Fruit fly (Drosophila melanogaster): Measurements from ENCODE around the gene CG33523.

DNA sequence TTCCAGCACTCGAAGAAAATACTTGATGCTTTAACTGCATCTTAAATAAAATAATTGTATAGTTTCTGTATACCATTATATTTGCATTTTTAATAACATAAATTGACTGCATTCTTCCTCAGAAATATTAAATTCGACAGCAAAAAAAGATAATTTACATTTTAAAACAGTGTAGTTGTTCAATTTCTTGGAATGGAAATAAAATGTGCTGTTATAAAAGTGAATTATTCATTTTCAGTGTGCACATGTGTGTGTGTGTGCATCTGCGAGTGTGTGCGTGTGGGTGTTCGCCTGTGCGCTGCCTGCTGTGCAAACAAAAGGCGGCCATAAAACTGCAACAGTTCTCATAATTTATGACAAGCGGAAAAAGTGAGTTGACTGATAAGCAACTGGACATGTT, 28.5 kb downstream of the CG33523 start:
- no peak for TF ChIP-seq CG5204 (GFP tag; optimal IDR thresholded peaks at IDR 0.05)
- TF ChIP-seq Crg-1 (GFP tag; optimal IDR thresholded peaks at IDR 0.05), result no peak
- no peak for TF ChIP-seq cic (GFP tag; optimal IDR thresholded peaks at IDR 0.05)
- no peak for TF ChIP-seq CG14711 (tag; optimal IDR thresholded peaks at IDR 0.05)
- TF ChIP-seq Hr96 (GFP tag; optimal IDR thresholded peaks at IDR 0.05), result no peak
- no peak for TF ChIP-seq bab1 (GFP tag; optimal IDR thresholded peaks at IDR 0.05)
